Worm (Caenorhabditis elegans) whole organism, mixed stage, embryonic: ENCODE data around the gene rbm-26.

Experiments
- ces-1 ChIP-seq: fragments of 150-350 bp; optimal IDR thresholded peaks from 2 replicates; lab custom pipeline; 2014; ENCODE audit warnings: missing biosample characterization, missing genetic modification reagents, missing genetic modification characterization
- elt-1 ChIP-seq: sonication (generic microtip); optimal IDR thresholded peaks from 2 replicates; lab custom pipeline; 2017; ENCODE audit warnings: missing genetic modification characterization, mild to moderate bottlenecking, missing compliant biosample characterization, antibody characterized with exemption, moderate library complexity, borderline replicate concordance; ENCODE audit not compliant: insufficient read depth
- elt-3 ChIP-seq: fragments of 150-350 bp; optimal IDR thresholded peaks from 2 replicates; lab custom pipeline; 2014; ENCODE audit warnings: missing biosample characterization, missing genetic modification characterization
- lsy-2 ChIP-seq: fragments of 150-350 bp; optimal IDR thresholded peaks from 2 replicates; lab custom pipeline; 2014; ENCODE audit warnings: missing biosample characterization, missing genetic modification characterization
- nhr-12 ChIP-seq: fragments of 150-350 bp; optimal IDR thresholded peaks from 2 replicates; lab custom pipeline; 2014; ENCODE audit warnings: missing biosample characterization, missing genetic modification characterization
- snpc-4 ChIP-seq: fragments of 150-350 bp; optimal IDR thresholded peaks from 2 replicates; lab custom pipeline; 2014; ENCODE audit warnings: missing biosample characterization, missing genetic modification characterization
- tbx-8 ChIP-seq: fragments of 200-800 bp; sonication (Bioruptor generic); optimal IDR thresholded peaks from 2 replicates; lab custom pipeline; 2018; ENCODE audit warnings: mild to moderate bottlenecking, missing genetic modification characterization, moderate library complexity, missing compliant biosample characterization
- unc-39 ChIP-seq: fragments of 150-350 bp; optimal IDR thresholded peaks from 2 replicates; lab custom pipeline; 2014; ENCODE audit warnings: missing biosample characterization, missing genetic modification characterization
- unc-62 ChIP-seq: fragments of 150-350 bp; optimal IDR thresholded peaks from 2 replicates; lab custom pipeline; 2014; ENCODE audit warnings: missing biosample characterization, missing genetic modification reagents, missing genetic modification characterization

ce11 chrIII:5693736-5694135 lies 17.6 kb upstream of the rbm-26 start, which contains the start of gene B0336.13:
- TF ChIP-seq nhr-12 (tag; lab: Kevin White, UChicago) (no peak), elt-3 (tag; lab: Kevin White, UChicago) (no peak), snpc-4 (tag; lab: Kevin White, UChicago) (no peak), unc-39 (tag; lab: Kevin White, UChicago) (no peak), lsy-2 (no peak), unc-62 (no peak), elt-1 (tag; lab: Kevin White, UChicago) (no peak), ces-1 (GFP tag; lab: Kevin White, UChicago) (no peak), tbx-8 (GFP tag; lab: Kevin White, UChicago) (no peak)
